Worm (Caenorhabditis elegans) whole organism, early embryonic: ENCODE results near the gene srbc-30.

Experiments
- F13C5.2 ChIP-seq: sonication (generic microtip); optimal IDR thresholded peaks from 2 replicates; lab custom pipeline; 2017; ENCODE audit warnings: mild to moderate bottlenecking, missing genetic modification characterization, inconsistent platforms, missing compliant biosample characterization
- ama-1 ChIP-seq: fragments of 150-350 bp; optimal IDR thresholded peaks from 2 replicates; lab custom pipeline; 2014
- ceh-13 ChIP-seq: fragments of 200-800 bp; sonication (Bioruptor generic); optimal IDR thresholded peaks from 2 replicates; lab custom pipeline; 2018; ENCODE audit warnings: mild to moderate bottlenecking, missing genetic modification characterization, missing compliant biosample characterization
- hmg-4 ChIP-seq: fragments of 200-800 bp; sonication (Bioruptor generic); optimal IDR thresholded peaks from 2 replicates; lab custom pipeline; 2018; ENCODE audit warnings: mild to moderate bottlenecking, missing genetic modification characterization, missing compliant biosample characterization
- hnd-1 ChIP-seq: sonication (generic microtip); optimal IDR thresholded peaks from 2 replicates; lab custom pipeline; 2016; ENCODE audit warnings: missing genetic modification characterization, missing compliant biosample characterization
- pes-1 ChIP-seq: fragments of 200-800 bp; sonication (Bioruptor generic); IDR thresholded peaks from 2 replicates; pipeline ENCODE4 v1.3.6; 2022; ENCODE audit warnings: missing genetic modification reagents, missing genetic modification characterization, missing compliant biosample characterization
- sea-1 ChIP-seq: fragments of 200-800 bp; sonication (Bioruptor generic); conservative IDR thresholded peaks from 2 replicates; pipeline ENCODE4 v1.3.6; 2022; ENCODE audit warnings: missing genetic modification characterization, missing compliant biosample characterization
- tbx-37 ChIP-seq: fragments of 200-800 bp; sonication (Bioruptor generic); conservative IDR thresholded peaks from 2 replicates; pipeline ENCODE4 v1.3.6; 2022; ENCODE audit warnings: missing genetic modification reagents, missing genetic modification characterization, missing compliant biosample characterization
- tra-4 ChIP-seq: sonication (generic microtip); optimal IDR thresholded peaks from 2 replicates; lab custom pipeline; 2017; ENCODE audit warnings: missing genetic modification characterization, missing compliant biosample characterization

DNA sequence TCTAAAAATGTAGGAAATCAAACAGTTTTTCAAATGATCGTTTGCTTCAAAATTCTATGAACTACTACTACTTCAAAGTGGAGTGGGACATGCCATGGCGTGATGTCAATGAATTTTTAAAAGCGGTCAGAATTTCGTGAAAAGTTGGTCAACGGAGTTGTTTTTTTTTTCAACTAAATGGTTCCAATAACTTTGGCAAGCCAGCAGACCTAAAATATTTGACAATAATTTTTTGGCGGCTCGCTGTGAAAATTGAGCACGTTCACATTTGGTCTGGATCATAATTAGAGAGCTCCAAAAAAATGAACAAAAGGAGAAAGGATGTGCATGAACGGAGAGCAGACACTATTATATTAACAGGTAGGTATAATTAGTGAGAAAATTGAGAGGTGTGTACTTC lies 29.9 kb downstream of the srbc-30 start:
- TF ChIP-seq sea-1 (GFP tag; lab: Robert Waterston, UW) (no peak), tbx-37 (GFP tag; lab: Robert Waterston, UW) (no peak), pes-1 (GFP tag; lab: Robert Waterston, UW) (no peak), ama-1 (lab: Kevin White, UChicago) (no peak), F13C5.2 (no peak), hnd-1 (no peak), hmg-4 (no peak), ceh-13 (no peak), tra-4 (tag; lab: Kevin White, UChicago) (no peak)
